Fruit fly (Drosophila melanogaster) S2 (cell line): ENCODE measurements around the gene Larp4B.

Experiments used
- CG8478 ChIP-seq: fragments of >200 bp; optimal IDR thresholded peaks from 2 replicates; lab custom pipeline; 2018
- CTCF ChIP-seq, 2 experiments: fragments of >200 bp; optimal IDR thresholded peaks; 2 replicates each; lab custom pipeline; 2018

Gene Larp4B

dm6 chr3L:3240597-3241367, 16.1 kb downstream of the Larp4B start:
- TF ChIP-seq CTCF (optimal IDR thresholded peaks at IDR 0.05; lab: Kevin White, UChicago) (no peak), CG8478 (lab: Kevin White, UChicago) (no peak)

- TF ChIP-seq CTCF (optimal IDR thresholded peaks at IDR 0.05; lab: Kevin White, UChicago): no peak
Measured at dm6 chr3L:3241368-3241640, 16.7 kb downstream of the Larp4B start.

- TF ChIP-seq CG8478 (lab: Kevin White, UChicago): no peak
- TF ChIP-seq CTCF (optimal IDR thresholded peaks at IDR 0.05; lab: Kevin White, UChicago): no peak
Measured at dm6 chr3L:3242121-3243083, 17.8 kb downstream of the Larp4B start.

dm6 chr3L:3244244-3245144, 19.9 kb downstream of the Larp4B start, which contains the start of gene CG12078:
TSS of gene CG12078 (minus strand) at chr3L:3244294.
- TF ChIP-seq CG8478 (lab: Kevin White, UChicago) (no peak), CTCF (optimal IDR thresholded peaks at IDR 0.05; lab: Kevin White, UChicago) (no peak)

- TF ChIP-seq CTCF (optimal IDR thresholded peaks at IDR 0.05; lab: Kevin White, UChicago): no peak
- no peak for TF ChIP-seq CG8478 (lab: Kevin White, UChicago)
Measured at dm6 chr3L:3245189-3245588, 20.6 kb downstream of the Larp4B start.

- no peak for TF ChIP-seq CG8478 (lab: Kevin White, UChicago)
- no peak for TF ChIP-seq CTCF (optimal IDR thresholded peaks at IDR 0.05; lab: Kevin White, UChicago)
Measured at dm6 chr3L:3246378-3247129, 21.9 kb downstream of the Larp4B start.

dm6 chr3L:3247130-3248065, 22.8 kb downstream of the Larp4B start, which contains the start of gene CG43389:
TSS of gene CG43389 (plus strand) at chr3L:3248015.
- no peak for TF ChIP-seq CG8478 (lab: Kevin White, UChicago)
- no peak for TF ChIP-seq CTCF (optimal IDR thresholded peaks at IDR 0.05; lab: Kevin White, UChicago)

- no peak for TF ChIP-seq CTCF (optimal IDR thresholded peaks at IDR 0.05; lab: Kevin White, UChicago)
- TF ChIP-seq CG8478 (lab: Kevin White, UChicago): no peak
Measured at dm6 chr3L:3248714-3249663, 24.4 kb downstream of the Larp4B start.

dm6 chr3L:3249664-3249996, 25.0 kb downstream of the Larp4B start:
- TF ChIP-seq CG8478 (lab: Kevin White, UChicago): no peak
- no peak for TF ChIP-seq CTCF (optimal IDR thresholded peaks at IDR 0.05; lab: Kevin White, UChicago)

- TF ChIP-seq CG8478 (lab: Kevin White, UChicago) (no peak), CTCF (optimal IDR thresholded peaks at IDR 0.05; lab: Kevin White, UChicago) (no peak)
Measured at dm6 chr3L:3249997-3250774, 25.5 kb downstream of the Larp4B start.
